Worm (Caenorhabditis elegans): ENCODE results near the gene cal-1.

cal-1 gene

DNA sequence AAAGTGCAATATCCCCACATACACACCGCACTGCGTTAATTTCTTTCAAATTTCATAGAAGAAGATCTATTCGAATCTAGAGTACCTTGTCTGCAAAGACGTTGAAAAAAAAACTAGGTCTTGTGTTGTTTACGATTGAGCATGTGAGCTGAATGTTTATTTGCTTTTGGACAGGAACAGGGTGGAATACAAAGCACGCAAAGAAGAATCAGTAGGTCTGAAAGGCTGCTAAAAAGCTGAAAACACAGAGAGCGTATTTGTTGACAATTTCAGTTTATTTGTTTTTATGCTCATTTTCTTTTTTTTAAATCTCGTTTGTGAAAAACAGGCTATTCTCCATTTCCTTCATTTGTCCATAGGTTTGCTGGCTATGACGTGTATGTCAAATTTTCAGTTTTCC, 17.9 kb upstream of the cal-1 start:
- no peak for TF ChIP-seq ceh-40 (GFP tag; IDR thresholded peaks at IDR 0.05)
- no peak for TF ChIP-seq madf-8 (GFP tag; conservative IDR thresholded peaks at IDR 0.05)
- no peak for TF ChIP-seq ztf-26 (tag; optimal IDR thresholded peaks at IDR 0.05)

- TF ChIP-seq nhr-90 (tag; optimal IDR thresholded peaks at IDR 0.05) (no peak), nhr-80 (tag; optimal IDR thresholded peaks at IDR 0.05) (peak; percentile 7)
These were observed 16.6 kb upstream of the cal-1 start for ce11 chrV:12533635-12534150.

DNA sequence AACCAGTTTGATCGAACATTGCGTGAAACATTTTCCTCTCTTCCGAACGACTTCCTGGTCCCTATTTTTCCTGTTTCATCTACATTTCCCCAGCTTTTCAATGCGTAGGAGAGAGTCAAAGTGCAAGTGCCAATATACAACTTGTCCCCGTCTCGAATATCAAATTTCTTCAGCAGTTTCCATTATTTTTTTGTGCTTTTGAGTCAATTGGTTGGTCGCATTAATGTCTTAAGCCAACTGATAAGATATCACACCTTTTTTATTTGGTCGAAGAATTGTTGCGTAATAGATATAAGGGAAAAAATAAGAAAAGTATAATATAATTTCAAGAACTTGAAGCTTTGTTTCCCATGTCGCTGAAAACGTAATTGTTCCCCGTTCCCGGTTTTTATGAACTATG, 15.3 kb upstream of the cal-1 start:
- TF ChIP-seq nhr-80 (tag; optimal IDR thresholded peaks at IDR 0.05): peak; percentile 65
- no peak for TF ChIP-seq lsl-1 (GFP tag; optimal IDR thresholded peaks at IDR 0.05)

ce11 chrV:12531084-12531483, 14.0 kb upstream of the cal-1 start:
- TF ChIP-seq ztf-28 (GFP tag; IDR thresholded peaks at IDR 0.05): no peak
- TF ChIP-seq rec-8 (tag; optimal IDR thresholded peaks at IDR 0.05): no peak
- TF ChIP-seq nfyb-1 (GFP tag; IDR thresholded peaks at IDR 0.05): no peak
- TF ChIP-seq Y56A3A.18 (GFP tag; IDR thresholded peaks at IDR 0.05): no peak
- no peak for TF ChIP-seq him-1 (tag; optimal IDR thresholded peaks at IDR 0.05)
- TF ChIP-seq unc-130 (GFP tag; optimal IDR thresholded peaks at IDR 0.05): no peak
- no peak for TF ChIP-seq mel-28 (tag; optimal IDR thresholded peaks at IDR 0.05; ENCODE audit: borderline replicate concordance)
- TF ChIP-seq B0019.2 (GFP tag; conservative IDR thresholded peaks at IDR 0.05): no peak
- no peak for TF ChIP-seq egl-18 (GFP tag; IDR thresholded peaks at IDR 0.05)
- TF ChIP-seq bed-2 (GFP tag; IDR thresholded peaks at IDR 0.05): no peak
- no peak for TF ChIP-seq cebp-1 (GFP tag; IDR thresholded peaks at IDR 0.05)
- TF ChIP-seq cebp-1 (tag; optimal IDR thresholded peaks at IDR 0.05): no peak
- no peak for TF ChIP-seq akir-1 (GFP tag; optimal IDR thresholded peaks at IDR 0.05)
- no peak for TF ChIP-seq hsf-1 (GFP tag; IDR thresholded peaks at IDR 0.05)
- no peak for TF ChIP-seq F33H1.4 (GFP tag; IDR thresholded peaks at IDR 0.05)
- no peak for TF ChIP-seq F55B11.4 (tag; optimal IDR thresholded peaks at IDR 0.05; ENCODE audit: borderline replicate concordance, insufficient read depth)

ce11 chrV:12530129-12530528, 13.1 kb upstream of the cal-1 start:
- TF ChIP-seq xnd-1 (tag; optimal IDR thresholded peaks at IDR 0.05): no peak
- no peak for TF ChIP-seq ztf-28 (GFP tag; IDR thresholded peaks at IDR 0.05)
- no peak for TF ChIP-seq F49E8.2 (tag; optimal IDR thresholded peaks at IDR 0.05; ENCODE audit: insufficient read depth)
- TF ChIP-seq hlh-12 (tag; optimal IDR thresholded peaks at IDR 0.05): no peak
- no peak for TF ChIP-seq madf-6 (GFP tag; IDR thresholded peaks at IDR 0.05)
- no peak for TF ChIP-seq gei-17 (GFP tag; optimal IDR thresholded peaks at IDR 0.05)
- TF ChIP-seq attf-6 (GFP tag; IDR thresholded peaks at IDR 0.05): no peak
- no peak for TF ChIP-seq athp-1 (tag; optimal IDR thresholded peaks at IDR 0.05)
- TF ChIP-seq unc-62 (GFP tag; optimal IDR thresholded peaks at IDR 0.05): no peak
- no peak for TF ChIP-seq akir-1 (GFP tag; optimal IDR thresholded peaks at IDR 0.05)
- no peak for TF ChIP-seq ztf-3 (GFP tag; optimal IDR thresholded peaks at IDR 0.05)
- TF ChIP-seq madf-10 (tag; optimal IDR thresholded peaks at IDR 0.05): no peak
- TF ChIP-seq sptf-2 (GFP tag; optimal IDR thresholded peaks at IDR 0.05): no peak
